Worm (Caenorhabditis elegans) whole organism, early embryonic: ENCODE results near the gene pacl-1.

Experiments used
- B0310.2 ChIP-seq: sonication (generic microtip); optimal IDR thresholded peaks from 2 replicates; lab custom pipeline; 2016; ENCODE audit warnings: mild to moderate bottlenecking, missing genetic modification characterization, missing compliant biosample characterization
- F13C5.2 ChIP-seq: sonication (generic microtip); optimal IDR thresholded peaks from 2 replicates; lab custom pipeline; 2017; ENCODE audit warnings: mild to moderate bottlenecking, missing genetic modification characterization, inconsistent platforms, missing compliant biosample characterization
- ama-1 ChIP-seq: fragments of 150-350 bp; optimal IDR thresholded peaks from 2 replicates; lab custom pipeline; 2014
- ceh-36 ChIP-seq: sonication (generic microtip); optimal IDR thresholded peaks from 2 replicates; lab custom pipeline; 2016; ENCODE audit warnings: missing genetic modification characterization, inconsistent platforms, missing compliant biosample characterization
- flt-1 ChIP-seq: fragments of 200-800 bp; sonication (Bioruptor generic); IDR thresholded peaks from 2 replicates; pipeline ENCODE4 v1.3.6; 2022; ENCODE audit warnings: missing genetic modification characterization, missing compliant biosample characterization
- hmg-4 ChIP-seq: fragments of 200-800 bp; sonication (Bioruptor generic); optimal IDR thresholded peaks from 2 replicates; lab custom pipeline; 2018; ENCODE audit warnings: mild to moderate bottlenecking, missing genetic modification characterization, missing compliant biosample characterization
- scrt-1 ChIP-seq: fragments of 200-800 bp; sonication (Bioruptor generic); IDR thresholded peaks from 2 replicates; pipeline ENCODE4 v1.3.6; 2022; ENCODE audit warnings: missing genetic modification characterization, missing compliant biosample characterization
- tbx-37 ChIP-seq: fragments of 200-800 bp; sonication (Bioruptor generic); conservative IDR thresholded peaks from 2 replicates; pipeline ENCODE4 v1.3.6; 2022; ENCODE audit warnings: missing genetic modification reagents, missing genetic modification characterization, missing compliant biosample characterization
- tra-4 ChIP-seq: sonication (generic microtip); optimal IDR thresholded peaks from 2 replicates; lab custom pipeline; 2017; ENCODE audit warnings: missing genetic modification characterization, missing compliant biosample characterization

DNA sequence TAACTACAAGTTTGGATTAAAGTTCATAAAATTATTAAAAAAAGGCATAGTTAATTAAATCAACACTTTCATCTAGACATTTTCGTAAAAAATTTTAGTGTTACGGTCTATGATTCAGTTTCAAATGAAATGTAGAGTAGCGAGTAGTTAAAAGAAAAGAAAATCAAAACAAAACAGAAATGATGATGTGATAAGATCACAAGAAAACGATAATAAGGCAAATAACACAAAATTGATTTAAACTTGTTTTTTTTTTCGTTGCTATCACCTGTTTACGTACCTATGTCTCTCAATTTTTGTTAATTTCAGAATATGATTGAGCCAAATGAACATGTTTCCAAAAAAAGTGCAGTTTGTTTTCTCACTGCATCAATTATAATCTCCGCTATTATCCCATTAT, 45.4 kb downstream of the pacl-1 start, which contains the start of the genes F21H7.2 and F21H7.12:
- TF ChIP-seq ama-1 (lab: Kevin White, UChicago) = no peak
- no peak for TF ChIP-seq hmg-4 (GFP tag; lab: Kevin White, UChicago)
- no peak for TF ChIP-seq B0310.2 (tag; lab: Kevin White, UChicago)
- no peak for TF ChIP-seq ceh-36 (tag; lab: Kevin White, UChicago)
- no peak for TF ChIP-seq scrt-1
- TF ChIP-seq flt-1 = no peak
- no peak for TF ChIP-seq tbx-37 (GFP tag; lab: Robert Waterston, UW)
- TF ChIP-seq F13C5.2 = no peak
- TF ChIP-seq tra-4 (tag; lab: Kevin White, UChicago) = no peak
